Fruit fly (Drosophila melanogaster): ENCODE measurements around the gene CG1607.

- peak; percentile 68 for TF ChIP-seq svp (GFP tag)
- no peak for TF ChIP-seq CG8319 (GFP tag; optimal IDR thresholded peaks at IDR 0.05)
- TF ChIP-seq CG8119 (GFP tag; IDR thresholded peaks at IDR 0.05), result no peak
- TF ChIP-seq cyc (GFP tag; optimal IDR thresholded peaks at IDR 0.05), result no peak
- no peak for TF ChIP-seq CG16779 (tag; optimal IDR thresholded peaks at IDR 0.05)
- no peak for TF ChIP-seq Gug (GFP tag; IDR thresholded peaks at IDR 0.05)
- no peak for TF ChIP-seq Blimp-1 (GFP tag; optimal IDR thresholded peaks at IDR 0.05)
- no peak for TF ChIP-seq acj6 (GFP tag; optimal IDR thresholded peaks at IDR 0.05)
- TF ChIP-seq Sox15 (GFP tag; optimal IDR thresholded peaks at IDR 0.05), result no peak
- TF ChIP-seq Smox (GFP tag; optimal IDR thresholded peaks at IDR 0.05), result peak; percentile 36
- TF ChIP-seq Eip75B (GFP tag; optimal IDR thresholded peaks at IDR 0.05), result peak; percentile 35
- peak; percentile 27 for TF ChIP-seq CG31627 (GFP tag; optimal IDR thresholded peaks at IDR 0.05)
Measured at dm6 chr3R:31409627-31410201, 27.8 kb downstream of the CG1607 start.

All from whole organism, prepupa.